Worm (Caenorhabditis elegans) whole organism, L2 larva: ENCODE data around the gene srlf-1.

Experiments used
- R02D3.7 ChIP-seq: fragments of 150-350 bp; optimal IDR thresholded peaks from 2 replicates; lab custom pipeline; 2014; ENCODE audit warnings: missing biosample characterization, missing genetic modification characterization
- elt-3 ChIP-seq: sonication (generic microtip); optimal IDR thresholded peaks from 2 replicates; lab custom pipeline; 2017; ENCODE audit warnings: missing biosample characterization, missing genetic modification characterization
- lin-11 ChIP-seq: fragments of 150-350 bp; sonication (generic microtip); optimal IDR thresholded peaks from 2 replicates; lab custom pipeline; 2014; ENCODE audit warnings: missing biosample characterization, missing genetic modification characterization, inconsistent platforms, mixed read lengths
- lin-39 ChIP-seq: fragments of 150-350 bp; optimal IDR thresholded peaks from 2 replicates; lab custom pipeline; 2014; ENCODE audit warnings: missing biosample characterization, missing genetic modification reagents, missing genetic modification characterization
- mbf-1 ChIP-seq: sonication (generic microtip); optimal IDR thresholded peaks from 2 replicates; lab custom pipeline; 2017; ENCODE audit warnings: missing biosample characterization, missing genetic modification characterization
- nhr-12 ChIP-seq: fragments of 150-350 bp; optimal IDR thresholded peaks from 2 replicates; lab custom pipeline; 2014; ENCODE audit warnings: missing biosample characterization, missing genetic modification characterization
- nhr-237 ChIP-seq: fragments of 150-350 bp; optimal IDR thresholded peaks from 2 replicates; lab custom pipeline; 2014; ENCODE audit warnings: missing biosample characterization, missing genetic modification characterization
- nhr-77 ChIP-seq: fragments of 150-350 bp; optimal IDR thresholded peaks from 2 replicates; lab custom pipeline; 2014; ENCODE audit warnings: missing biosample characterization, missing genetic modification characterization
- peb-1 ChIP-seq: fragments of 150-350 bp; optimal IDR thresholded peaks from 2 replicates; lab custom pipeline; 2014; ENCODE audit warnings: missing biosample characterization, missing genetic modification characterization
- skn-1 ChIP-seq: sonication (generic microtip); optimal IDR thresholded peaks from 2 replicates; lab custom pipeline; 2017; ENCODE audit warnings: missing biosample characterization, missing genetic modification characterization
- unc-62 ChIP-seq: fragments of 150-350 bp; optimal IDR thresholded peaks from 2 replicates; lab custom pipeline; 2014; ENCODE audit warnings: missing biosample characterization, missing genetic modification reagents, missing genetic modification characterization
- zag-1 ChIP-seq: fragments of 150-350 bp; optimal IDR thresholded peaks from 2 replicates; lab custom pipeline; 2014; ENCODE audit warnings: missing biosample characterization, missing genetic modification characterization
- ztf-11 ChIP-seq: sonication (generic microtip); optimal IDR thresholded peaks from 2 replicates; lab custom pipeline; 2017; ENCODE audit warnings: missing biosample characterization, missing genetic modification characterization
- ztf-4 ChIP-seq: fragments of 150-350 bp; optimal IDR thresholded peaks from 2 replicates; lab custom pipeline; 2014; ENCODE audit warnings: missing biosample characterization, missing genetic modification characterization

- TF ChIP-seq nhr-237 (tag; lab: Kevin White, UChicago) (no peak), mbf-1 (tag; lab: Kevin White, UChicago) (no peak), lin-39 (tag; lab: Kevin White, UChicago) (no peak), elt-3 (tag; lab: Kevin White, UChicago) (no peak), skn-1 (tag; lab: Kevin White, UChicago) (no peak), lin-11 (tag; lab: Kevin White, UChicago) (no peak), peb-1 (tag; lab: Kevin White, UChicago) (no peak), unc-62 (GFP tag; lab: Kevin White, UChicago) (no peak), nhr-77 (tag; lab: Kevin White, UChicago) (no peak), R02D3.7 (no peak), ztf-11 (tag; lab: Kevin White, UChicago) (no peak), nhr-12 (tag; lab: Kevin White, UChicago) (no peak), ztf-4 (tag; lab: Kevin White, UChicago) (no peak), zag-1 (tag; lab: Kevin White, UChicago) (no peak)
Measured at ce11 chrII:7801255-7801654, 10.9 kb downstream of the srlf-1 start.
